Worm (Caenorhabditis elegans) whole organism, L4 larva: ENCODE results near the gene sri-20.
"Not testable (repeated sequence)": the region's sequence is repeated elsewhere in the genome, so short reads cannot be mapped to it uniquely, and the experiment has no call there.

Experiments used
- D1046.2 ChIP-seq: fragments of 200-800 bp; sonication (Bioruptor generic); IDR thresholded peaks from 2 replicates; pipeline ENCODE4 v1.3.6; 2022; ENCODE audit warnings: missing genetic modification characterization, missing compliant biosample characterization
- F10B5.3 ChIP-seq: sonication (generic microtip); optimal IDR thresholded peaks from 2 replicates; lab custom pipeline; 2016; ENCODE audit warnings: mild to moderate bottlenecking, missing genetic modification characterization, missing compliant biosample characterization
- F37D6.2 ChIP-seq: sonication (generic microtip); optimal IDR thresholded peaks from 2 replicates; lab custom pipeline; 2016; ENCODE audit warnings: mild to moderate bottlenecking, missing genetic modification characterization, missing compliant biosample characterization
- F49E8.2 ChIP-seq: sonication (generic microtip); optimal IDR thresholded peaks from 2 replicates; lab custom pipeline; 2016; ENCODE audit warnings: missing compliant biosample characterization, mild to moderate bottlenecking, missing genetic modification characterization, borderline replicate concordance
- R02D3.7 ChIP-seq: fragments of 150-350 bp; sonication (generic microtip); optimal IDR thresholded peaks from 3 replicates; lab custom pipeline; 2014; ENCODE audit warnings: missing biosample characterization, missing genetic modification characterization
- Y48G9A.11 ChIP-seq: fragments of 200-800 bp; sonication (Bioruptor generic); IDR thresholded peaks from 2 replicates; pipeline ENCODE4 v1.3.6; 2022; ENCODE audit warnings: missing genetic modification reagents, missing genetic modification characterization, missing compliant biosample characterization
- ZK337.2 ChIP-seq: fragments of 200-800 bp; sonication (Bioruptor generic); IDR thresholded peaks from 2 replicates; pipeline ENCODE4 v1.3.6; 2022; ENCODE audit warnings: missing genetic modification reagents, missing genetic modification characterization, missing compliant biosample characterization
- ZK546.5 ChIP-seq, 2 experiments: sonication (generic microtip); optimal IDR thresholded peaks; 2 replicates each; lab custom pipeline; 2017; ENCODE audit warnings: missing biosample characterization in 2 of 2, missing genetic modification characterization in 2 of 2
- ama-1 ChIP-seq: fragments of 150-350 bp; optimal IDR thresholded peaks from 2 replicates; lab custom pipeline; 2014; ENCODE audit warnings: inconsistent platforms, mixed read lengths
- attf-4 ChIP-seq: sonication (generic microtip); optimal IDR thresholded peaks from 3 replicates; lab custom pipeline; 2017; ENCODE audit warnings: missing biosample characterization, missing genetic modification characterization
- ceh-28 ChIP-seq: fragments of 150-350 bp; optimal IDR thresholded peaks from 2 replicates; lab custom pipeline; 2014; ENCODE audit warnings: missing biosample characterization, missing genetic modification reagents, missing genetic modification characterization
- ces-1 ChIP-seq: fragments of 150-350 bp; sonication (generic microtip); optimal IDR thresholded peaks from 4 replicates; lab custom pipeline; 2014; ENCODE audit warnings: missing biosample characterization, missing genetic modification reagents, missing genetic modification characterization
- ctbp-1 ChIP-seq: fragments of 200-800 bp; sonication (Bioruptor generic); IDR thresholded peaks from 2 replicates; pipeline ENCODE4 v1.3.6; 2022; ENCODE audit warnings: missing genetic modification reagents, missing genetic modification characterization, missing compliant biosample characterization
- daf-12 ChIP-seq: fragments of 150-350 bp; optimal IDR thresholded peaks from 2 replicates; lab custom pipeline; 2014; ENCODE audit warnings: missing biosample characterization, missing genetic modification reagents, missing genetic modification characterization
- daf-16 ChIP-seq, 3 experiments: sonication (generic microtip); optimal IDR thresholded peaks; 2 replicates each; lab custom pipeline; 2016 to 2017; ENCODE audit warnings: missing genetic modification characterization in 3 of 3, missing genetic modification reagents in 3 of 3, mild to moderate bottlenecking in 2 of 3, missing compliant biosample characterization in 2 of 3, missing biosample characterization in 1 of 3, moderate library complexity in 1 of 3
- daf-19 ChIP-seq: fragments of 200-800 bp; sonication (Bioruptor generic); conservative IDR thresholded peaks from 2 replicates; pipeline ENCODE4 v1.3.6; 2022; ENCODE audit warnings: missing genetic modification characterization, missing compliant biosample characterization
- dmd-6 ChIP-seq: fragments of 200-800 bp; sonication (Bioruptor generic); IDR thresholded peaks from 2 replicates; pipeline ENCODE4 v1.3.6; 2022; ENCODE audit warnings: missing genetic modification reagents, missing genetic modification characterization, missing compliant biosample characterization
- dpl-1 ChIP-seq: fragments of 150-350 bp; optimal IDR thresholded peaks from 2 replicates; lab custom pipeline; 2014; ENCODE audit warnings: missing biosample characterization, missing genetic modification reagents, missing genetic modification characterization
- dve-1 ChIP-seq: sonication (generic microtip); optimal IDR thresholded peaks from 2 replicates; lab custom pipeline; 2017; ENCODE audit warnings: antibody characterized with exemption, mild to moderate bottlenecking, missing genetic modification characterization, missing compliant biosample characterization; ENCODE audit not compliant: insufficient read depth
- gei-8 ChIP-seq: fragments of 200-800 bp; sonication (Bioruptor generic); optimal IDR thresholded peaks from 2 replicates; lab custom pipeline; 2018; ENCODE audit warnings: mild to moderate bottlenecking, missing genetic modification characterization, missing compliant biosample characterization
- hif-1 ChIP-seq, 2 experiments: sonication (generic microtip); optimal IDR thresholded peaks; 2 replicates each; lab custom pipeline; 2016 to 2017; ENCODE audit warnings: missing compliant biosample characterization in 2 of 2, missing genetic modification characterization in 2 of 2, missing genetic modification reagents in 2 of 2, missing genotype in 2 of 2, mild to moderate bottlenecking in 1 of 2
- jun-1 ChIP-seq: fragments of 150-350 bp; optimal IDR thresholded peaks from 2 replicates; lab custom pipeline; 2014; ENCODE audit warnings: missing biosample characterization, missing genetic modification reagents, missing genetic modification characterization
- lin-38 ChIP-seq: fragments of 200-800 bp; sonication (Bioruptor generic); IDR thresholded peaks from 2 replicates; pipeline ENCODE4 v1.3.6; 2022; ENCODE audit warnings: missing genetic modification reagents, missing genetic modification characterization, missing compliant biosample characterization
- lsy-2 ChIP-seq, 2 experiments: fragments of 150-350 bp in 1 of 2; sonication (generic microtip) in 1 of 2; optimal IDR thresholded peaks; 2 replicates each; lab custom pipeline; 2014 to 2017; ENCODE audit warnings: missing biosample characterization in 2 of 2, missing genetic modification characterization in 2 of 2
- madf-9 ChIP-seq: fragments of 200-800 bp; sonication (Bioruptor generic); conservative IDR thresholded peaks from 2 replicates; pipeline ENCODE4 v1.3.6; 2022; ENCODE audit warnings: missing genetic modification reagents, missing genetic modification characterization, missing compliant biosample characterization
- mep-1 ChIP-seq: fragments of 150-350 bp; sonication (generic microtip); optimal IDR thresholded peaks from 3 replicates; lab custom pipeline; 2014; ENCODE audit warnings: missing biosample characterization, missing genetic modification characterization
- mes-2 ChIP-seq: sonication (generic microtip); optimal IDR thresholded peaks from 2 replicates; lab custom pipeline; 2016; ENCODE audit warnings: missing genotype, mild to moderate bottlenecking, missing genetic modification characterization, missing compliant biosample characterization; ENCODE audit not compliant: poor library complexity, severe bottlenecking
- mxl-2 ChIP-seq: fragments of 200-800 bp; sonication (Bioruptor generic); conservative IDR thresholded peaks from 2 replicates; pipeline ENCODE4 v1.3.6; 2022; ENCODE audit warnings: missing genetic modification reagents, missing genetic modification characterization, missing compliant biosample characterization
- nhr-10 ChIP-seq: fragments of 150-350 bp; optimal IDR thresholded peaks from 2 replicates; lab custom pipeline; 2014; ENCODE audit warnings: missing biosample characterization, missing genetic modification characterization
- nhr-102 ChIP-seq: sonication (generic microtip); optimal IDR thresholded peaks from 2 replicates; lab custom pipeline; 2016; ENCODE audit warnings: mild to moderate bottlenecking, missing genetic modification characterization, moderate library complexity, missing compliant biosample characterization
- nhr-11 ChIP-seq: fragments of 150-350 bp; optimal IDR thresholded peaks from 2 replicates; lab custom pipeline; 2014; ENCODE audit warnings: missing biosample characterization, missing genetic modification characterization
- nhr-42 ChIP-seq: fragments of 200-800 bp; sonication (Bioruptor generic); IDR thresholded peaks from 2 replicates; pipeline ENCODE4 v1.3.6; 2022; ENCODE audit warnings: missing genetic modification characterization, missing compliant biosample characterization
- nhr-48 ChIP-seq: sonication (generic microtip); optimal IDR thresholded peaks from 2 replicates; lab custom pipeline; 2016; ENCODE audit warnings: mild to moderate bottlenecking, missing genetic modification characterization, missing compliant biosample characterization
- nhr-76 ChIP-seq: fragments of 150-350 bp; optimal IDR thresholded peaks from 2 replicates; lab custom pipeline; 2014; ENCODE audit warnings: missing biosample characterization, missing genetic modification characterization
- nhr-77 ChIP-seq: fragments of 150-350 bp; optimal IDR thresholded peaks from 2 replicates; lab custom pipeline; 2014; ENCODE audit warnings: missing biosample characterization, missing genetic modification characterization
- php-3 ChIP-seq: fragments of 200-800 bp; sonication (Bioruptor generic); IDR thresholded peaks from 2 replicates; pipeline ENCODE4 v1.3.6; 2022; ENCODE audit warnings: missing genetic modification reagents, missing genetic modification characterization, missing compliant biosample characterization
- rbr-2 ChIP-seq: sonication (generic microtip); optimal IDR thresholded peaks from 2 replicates; lab custom pipeline; 2016; ENCODE audit warnings: missing genotype, missing genetic modification characterization, missing compliant biosample characterization
- saeg-2 ChIP-seq: fragments of 200-800 bp; sonication (Bioruptor generic); IDR thresholded peaks from 2 replicates; pipeline ENCODE4 v1.3.6; 2022; ENCODE audit warnings: missing genetic modification reagents, missing genetic modification characterization, missing compliant biosample characterization
- snpc-4 ChIP-seq: fragments of 150-350 bp; optimal IDR thresholded peaks from 2 replicates; lab custom pipeline; 2014; ENCODE audit warnings: missing biosample characterization, missing genetic modification characterization
- spr-3 ChIP-seq: fragments of 200-800 bp; sonication (Bioruptor generic); optimal IDR thresholded peaks from 2 replicates; lab custom pipeline; 2018; ENCODE audit warnings: mild to moderate bottlenecking, missing genetic modification characterization, missing compliant biosample characterization
- vab-7 ChIP-seq: fragments of 200-800 bp; sonication (Bioruptor generic); IDR thresholded peaks from 2 replicates; pipeline ENCODE4 v1.3.6; 2022; ENCODE audit warnings: missing genetic modification reagents, missing genetic modification characterization, missing compliant biosample characterization
- ztf-7 ChIP-seq: fragments of 150-350 bp; optimal IDR thresholded peaks from 2 replicates; lab custom pipeline; 2014; ENCODE audit warnings: missing biosample characterization, missing genetic modification characterization

sri-20 gene

DNA sequence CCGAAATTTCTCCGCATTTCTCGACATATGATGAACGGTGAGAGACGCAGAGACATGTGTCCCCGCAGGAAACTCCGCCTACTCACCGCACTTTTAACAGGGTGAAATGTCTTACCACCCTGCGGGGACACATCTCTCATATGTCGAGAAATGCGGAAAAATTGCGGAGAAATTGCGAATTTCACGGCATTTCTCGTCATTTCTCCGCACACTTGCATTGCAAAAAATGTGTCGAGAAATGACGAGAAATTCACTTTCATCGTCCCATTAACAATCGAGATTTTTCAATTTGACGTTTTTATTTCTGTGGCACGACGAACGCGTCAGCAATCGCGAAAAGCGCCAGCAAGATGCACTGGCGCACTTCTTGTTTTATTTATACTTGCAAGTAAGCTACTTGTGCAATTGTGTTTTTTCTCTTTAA lies 26.4 kb upstream of the sri-20 start, which contains the start of gene K07C5.13 (continued):
- peak in 1 of 2 experiments; percentile 51 for TF ChIP-seq daf-16 (GFP tag; optimal IDR thresholded peaks at IDR 0.05; lab: Kevin White, UChicago)
- TF ChIP-seq daf-16 (tag; optimal IDR thresholded peaks at IDR 0.05; lab: Kevin White, UChicago) = not testable (repeated sequence)
- peak; percentile 91 for TF ChIP-seq php-3
- peak; percentile 89 for TF ChIP-seq Y48G9A.11 (GFP tag; lab: Robert Waterston, UW)
- peak; percentile 90 for TF ChIP-seq saeg-2 (GFP tag; lab: Robert Waterston, UW)
- TF ChIP-seq daf-19 = peak; percentile 72; the same call in 1 of the 2 replicates
- TF ChIP-seq spr-3 (GFP tag; lab: Kevin White, UChicago) = peak; percentile 54
- TF ChIP-seq lsy-2 (tag; optimal IDR thresholded peaks at IDR 0.05; lab: Kevin White, UChicago) = peak in 1 of 2 experiments; percentile 21
- peak; percentile 67 for TF ChIP-seq F37D6.2 (tag; lab: Kevin White, UChicago)

DNA sequence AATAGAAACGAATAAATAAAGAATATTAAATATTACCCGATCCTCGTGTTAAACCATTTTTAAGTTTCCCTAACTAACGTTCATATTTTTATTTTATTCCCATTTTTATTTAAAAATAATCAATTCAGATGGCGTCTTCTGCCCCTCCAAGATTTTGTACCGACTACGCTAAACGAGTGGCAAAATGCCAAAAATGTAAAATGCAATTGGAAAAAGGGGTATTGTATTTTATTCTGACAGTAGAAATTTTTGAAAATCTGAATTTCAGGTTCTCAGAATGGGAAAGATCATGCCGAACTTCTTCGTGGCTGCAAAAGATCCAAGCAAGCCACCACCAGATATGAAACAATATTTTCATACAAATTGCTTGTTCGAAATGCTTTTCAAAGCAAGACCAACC lies 25.5 kb upstream of the sri-20 start, which contains the start of gene K07C5.3:
Gene K07C5.3, plus strand, starts transcription at position 129 of the 400 bp plus-strand sequence.
- TF ChIP-seq lin-38 (GFP tag; lab: Robert Waterston, UW) (peak; percentile 27; the same call in 1 of the 2 replicates), vab-7 (GFP tag; lab: Robert Waterston, UW) (peak; percentile 12; the same call in 1 of the 2 replicates), ceh-28 (tag; lab: Kevin White, UChicago) (no peak)
- TF ChIP-seq, all 104 proteins: peak for 2

DNA sequence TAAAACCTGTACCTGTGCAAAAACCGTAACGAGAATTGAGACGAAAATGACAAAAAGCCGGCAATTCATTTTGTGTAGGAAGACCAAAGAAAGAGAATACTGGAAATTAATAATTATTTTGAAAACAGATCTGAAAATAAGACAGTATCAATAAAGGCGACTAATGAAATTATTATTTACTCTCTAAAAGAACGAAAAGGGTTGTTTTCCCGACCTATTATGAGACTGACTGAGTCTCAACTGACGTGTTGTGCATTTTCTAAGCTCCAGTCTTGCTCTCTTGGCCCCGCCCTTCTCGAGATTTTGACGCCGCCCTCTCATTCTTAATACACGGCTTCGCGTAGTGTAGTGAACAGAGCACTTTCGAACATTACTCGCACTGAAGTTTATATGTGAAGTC lies 18.3 kb upstream of the sri-20 start, which contains the start of gene K07C5.9:
Gene K07C5.9, minus strand, starts transcription at position 101 of the 400 bp plus-strand sequence.
- TF ChIP-seq daf-16 (GFP tag; optimal IDR thresholded peaks at IDR 0.05; lab: Kevin White, UChicago) (no peak), daf-16 (tag; optimal IDR thresholded peaks at IDR 0.05; lab: Kevin White, UChicago) (peak; percentile 25), snpc-4 (tag; lab: Kevin White, UChicago) (no peak), lin-38 (GFP tag; lab: Robert Waterston, UW) (0 out of 2 replicates have a peak, but pooled peaks have one; percentile 10), attf-4 (tag; lab: Kevin White, UChicago) (no peak), hif-1 (tag; optimal IDR thresholded peaks at IDR 0.05; lab: Kevin White, UChicago) (no peak), dmd-6 (GFP tag; lab: Robert Waterston, UW) (no peak), nhr-11 (no peak), mes-2 (tag; lab: Kevin White, UChicago) (peak; percentile 8)
- TF ChIP-seq, all 104 proteins: peak for 3

DNA sequence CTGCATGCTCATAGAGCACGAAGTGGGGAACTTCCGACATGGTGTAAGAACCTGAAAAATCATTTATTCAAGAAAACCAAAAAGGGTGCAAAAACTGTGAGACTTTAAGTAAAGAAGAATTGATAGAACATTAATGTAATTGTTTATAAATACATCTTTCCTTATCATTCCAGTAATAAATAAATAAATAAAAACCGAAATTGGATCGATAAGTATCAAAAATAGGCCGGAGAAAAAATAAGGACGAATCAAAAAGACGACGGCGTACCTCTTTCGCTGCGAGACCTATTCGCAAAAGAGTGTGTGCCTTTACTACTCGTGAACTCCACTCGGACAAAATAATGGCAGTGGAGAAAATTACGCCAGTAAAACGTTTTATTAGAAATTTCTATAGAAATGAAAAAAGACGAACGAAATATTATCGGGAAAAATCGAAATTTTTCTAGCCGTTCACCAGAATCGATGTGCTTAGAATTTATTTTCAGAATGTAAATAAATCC lies 15.4 kb upstream of the sri-20 start, which contains the start of gene nol-56:
Gene nol-56, minus strand, starts transcription at position 51 of the 500 bp plus-strand sequence.
- TF ChIP-seq hif-1 (tag; optimal IDR thresholded peaks at IDR 0.05; lab: Kevin White, UChicago) (peak; percentile 10 to 58), nhr-11 (peak; percentile 62), F10B5.3 (tag; lab: Kevin White, UChicago) (no peak), dpl-1 (GFP tag; lab: Kevin White, UChicago) (peak; percentile 89), nhr-10 (tag; lab: Kevin White, UChicago) (no peak), nhr-77 (tag; lab: Kevin White, UChicago) (peak; percentile 71), ces-1 (GFP tag; lab: Kevin White, UChicago) (no peak), ctbp-1 (GFP tag; lab: Robert Waterston, UW) (0 out of 2 replicates have a peak, but pooled peaks have one; percentile 36), jun-1 (tag; lab: Kevin White, UChicago) (no peak), ama-1 (lab: Kevin White, UChicago) (no peak), R02D3.7 (tag; lab: Kevin White, UChicago) (no peak), ZK546.5 (tag; optimal IDR thresholded peaks at IDR 0.05; lab: Kevin White, UChicago) (peak in 1 of 2 experiments; percentile 24), mep-1 (tag; lab: Kevin White, UChicago) (peak; percentile 87), nhr-48 (tag; lab: Kevin White, UChicago) (peak; percentile 27), nhr-76 (tag; lab: Kevin White, UChicago) (no peak), nhr-42 (GFP tag; lab: Robert Waterston, UW) (0 out of 2 replicates have a peak, but pooled peaks have one; percentile 8), ZK337.2 (peak; percentile 74; the same call in 1 of the 2 replicates), mxl-2 (GFP tag; lab: Robert Waterston, UW) (no peak), ztf-7 (tag; lab: Kevin White, UChicago) (peak; percentile 62), rbr-2 (tag; lab: Kevin White, UChicago) (peak; percentile 71), gei-8 (no peak), ceh-28 (tag; lab: Kevin White, UChicago) (no peak), nhr-102 (tag; lab: Kevin White, UChicago) (peak; percentile 34), madf-9 (no peak), D1046.2 (GFP tag; lab: Robert Waterston, UW) (no peak), daf-16 (GFP tag; optimal IDR thresholded peaks at IDR 0.05; lab: Kevin White, UChicago) (peak in 1 of 2 experiments; percentile 4), daf-16 (tag; optimal IDR thresholded peaks at IDR 0.05; lab: Kevin White, UChicago) (peak; percentile 62), daf-12 (tag; lab: Kevin White, UChicago) (no peak), dve-1 (peak; percentile 82), spr-3 (GFP tag; lab: Kevin White, UChicago) (no peak), F49E8.2 (tag; lab: Kevin White, UChicago) (peak; percentile 11)
